Worm (Caenorhabditis elegans): Measurements from ENCODE around the gene F28B4.3.

ce11 chrX:3202350-3202749, 32.9 kb downstream of the F28B4.3 start:
- no peak for TF ChIP-seq nhr-28 (tag; optimal IDR thresholded peaks at IDR 0.05)
- TF ChIP-seq nhr-76 (tag; optimal IDR thresholded peaks at IDR 0.05), result no peak
- no peak for TF ChIP-seq tbx-2 (tag; optimal IDR thresholded peaks at IDR 0.05)
- TF ChIP-seq nhr-237 (tag; optimal IDR thresholded peaks at IDR 0.05), result no peak
- no peak for TF ChIP-seq fkh-2 (tag; optimal IDR thresholded peaks at IDR 0.05)
- no peak for TF ChIP-seq daf-12 (tag; optimal IDR thresholded peaks at IDR 0.05)
- TF ChIP-seq ama-1 (optimal IDR thresholded peaks at IDR 0.05), result no peak
- no peak for TF ChIP-seq elt-3 (tag; optimal IDR thresholded peaks at IDR 0.05)
- no peak for TF ChIP-seq elt-1 (tag; optimal IDR thresholded peaks at IDR 0.05)
- TF ChIP-seq lsy-12 (tag; optimal IDR thresholded peaks at IDR 0.05), result no peak
- TF ChIP-seq aly-2 (tag; optimal IDR thresholded peaks at IDR 0.05), result no peak
- TF ChIP-seq sea-2 (GFP tag; optimal IDR thresholded peaks at IDR 0.05), result no peak
- no peak for TF ChIP-seq fkh-10 (GFP tag; optimal IDR thresholded peaks at IDR 0.05)
- TF ChIP-seq R02D3.7 (tag; optimal IDR thresholded peaks at IDR 0.05), result no peak

Data from whole organism, L3 larva.